Worm (Caenorhabditis elegans) whole organism, L4 larva: ENCODE results near the gene Y7A5A.5.

Source experiments
- F37D6.2 ChIP-seq: sonication (generic microtip); optimal IDR thresholded peaks from 2 replicates; lab custom pipeline; 2016; ENCODE audit warnings: mild to moderate bottlenecking, missing genetic modification characterization, missing compliant biosample characterization
- F49E8.2 ChIP-seq: sonication (generic microtip); optimal IDR thresholded peaks from 2 replicates; lab custom pipeline; 2016; ENCODE audit warnings: missing compliant biosample characterization, mild to moderate bottlenecking, missing genetic modification characterization, borderline replicate concordance
- ZK546.5 ChIP-seq, 2 experiments: sonication (generic microtip); optimal IDR thresholded peaks; 2 replicates each; lab custom pipeline; 2017; ENCODE audit warnings: missing biosample characterization in 2 of 2, missing genetic modification characterization in 2 of 2
- daf-19 ChIP-seq: fragments of 200-800 bp; sonication (Bioruptor generic); conservative IDR thresholded peaks from 2 replicates; pipeline ENCODE4 v1.3.6; 2022; ENCODE audit warnings: missing genetic modification characterization, missing compliant biosample characterization
- gei-8 ChIP-seq: fragments of 200-800 bp; sonication (Bioruptor generic); optimal IDR thresholded peaks from 2 replicates; lab custom pipeline; 2018; ENCODE audit warnings: mild to moderate bottlenecking, missing genetic modification characterization, missing compliant biosample characterization
- lin-39 ChIP-seq: fragments of 150-350 bp; optimal IDR thresholded peaks from 2 replicates; lab custom pipeline; 2014; ENCODE audit warnings: missing biosample characterization, missing genetic modification reagents, missing genetic modification characterization
- mep-1 ChIP-seq: fragments of 150-350 bp; sonication (generic microtip); optimal IDR thresholded peaks from 3 replicates; lab custom pipeline; 2014; ENCODE audit warnings: missing biosample characterization, missing genetic modification characterization
- pha-4 ChIP-seq, 2 experiments: fragments of 150-350 bp in 1 of 2; fragments of 200-800 bp in 1 of 2; sonication (Bioruptor generic) in 1 of 2; IDR thresholded peaks in 1 of 2; optimal IDR thresholded peaks in 1 of 2; 2 replicates each; pipeline versions ENCODE4 v1.3.6 to Lab custom; 2014 to 2022; ENCODE audit warnings: missing genetic modification characterization in 2 of 2, missing genetic modification reagents in 2 of 2, missing biosample characterization in 1 of 2, missing compliant biosample characterization in 1 of 2
- skn-1 ChIP-seq: fragments of 150-350 bp; optimal IDR thresholded peaks from 2 replicates; lab custom pipeline; 2014; ENCODE audit warnings: missing biosample characterization, missing genetic modification characterization

DNA sequence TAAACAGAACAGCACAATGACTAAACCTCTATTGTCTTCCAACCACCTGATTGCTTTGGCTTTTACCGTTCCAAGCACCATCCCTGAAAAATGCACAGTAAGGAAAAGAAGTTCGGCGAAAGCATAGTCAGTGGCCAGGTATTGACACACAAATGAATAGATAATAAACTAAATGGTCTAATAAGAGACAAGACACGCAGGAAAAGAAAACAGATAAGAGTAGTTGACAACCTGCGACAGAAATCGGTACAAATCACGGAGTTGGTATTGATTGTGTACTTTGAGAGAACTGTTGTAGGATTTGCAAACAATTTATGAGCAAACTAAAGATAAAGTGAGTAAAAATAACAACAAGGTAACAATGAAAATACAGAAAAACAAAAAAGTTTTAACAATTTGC, 15.2 kb downstream of the Y7A5A.5 start, which contains the start of gene Y7A5A.1:
- no peak for TF ChIP-seq skn-1 (tag; lab: Kevin White, UChicago)
- no peak for TF ChIP-seq pha-4 (GFP tag; IDR thresholded peaks at IDR 0.05; lab: Robert Waterston, UW)
- no peak for TF ChIP-seq pha-4 (tag; optimal IDR thresholded peaks at IDR 0.05; lab: Kevin White, UChicago)
- TF ChIP-seq gei-8 (GFP tag; lab: Kevin White, UChicago) = no peak
- no peak for TF ChIP-seq ZK546.5 (tag; optimal IDR thresholded peaks at IDR 0.05; lab: Kevin White, UChicago)
- no peak for TF ChIP-seq F37D6.2 (tag; lab: Kevin White, UChicago)
- TF ChIP-seq daf-19 = no peak
- no peak for TF ChIP-seq F49E8.2 (tag; lab: Kevin White, UChicago)
- no peak for TF ChIP-seq mep-1 (tag; lab: Kevin White, UChicago)
- no peak for TF ChIP-seq lin-39 (tag; lab: Kevin White, UChicago)
